Worm (Caenorhabditis elegans) whole organism, L2 larva: ENCODE measurements around the gene C42D4.13.

Source experiments
- ceh-82 ChIP-seq: fragments of 150-350 bp; optimal IDR thresholded peaks from 2 replicates; lab custom pipeline; 2014; ENCODE audit warnings: missing biosample characterization, missing genetic modification characterization
- lin-13 ChIP-seq: fragments of 150-350 bp; optimal IDR thresholded peaks from 2 replicates; lab custom pipeline; 2014; ENCODE audit warnings: missing biosample characterization, missing genetic modification reagents, missing genetic modification characterization
- nhr-237 ChIP-seq: fragments of 150-350 bp; optimal IDR thresholded peaks from 2 replicates; lab custom pipeline; 2014; ENCODE audit warnings: missing biosample characterization, missing genetic modification characterization
- nhr-77 ChIP-seq: fragments of 150-350 bp; optimal IDR thresholded peaks from 2 replicates; lab custom pipeline; 2014; ENCODE audit warnings: missing biosample characterization, missing genetic modification characterization

DNA sequence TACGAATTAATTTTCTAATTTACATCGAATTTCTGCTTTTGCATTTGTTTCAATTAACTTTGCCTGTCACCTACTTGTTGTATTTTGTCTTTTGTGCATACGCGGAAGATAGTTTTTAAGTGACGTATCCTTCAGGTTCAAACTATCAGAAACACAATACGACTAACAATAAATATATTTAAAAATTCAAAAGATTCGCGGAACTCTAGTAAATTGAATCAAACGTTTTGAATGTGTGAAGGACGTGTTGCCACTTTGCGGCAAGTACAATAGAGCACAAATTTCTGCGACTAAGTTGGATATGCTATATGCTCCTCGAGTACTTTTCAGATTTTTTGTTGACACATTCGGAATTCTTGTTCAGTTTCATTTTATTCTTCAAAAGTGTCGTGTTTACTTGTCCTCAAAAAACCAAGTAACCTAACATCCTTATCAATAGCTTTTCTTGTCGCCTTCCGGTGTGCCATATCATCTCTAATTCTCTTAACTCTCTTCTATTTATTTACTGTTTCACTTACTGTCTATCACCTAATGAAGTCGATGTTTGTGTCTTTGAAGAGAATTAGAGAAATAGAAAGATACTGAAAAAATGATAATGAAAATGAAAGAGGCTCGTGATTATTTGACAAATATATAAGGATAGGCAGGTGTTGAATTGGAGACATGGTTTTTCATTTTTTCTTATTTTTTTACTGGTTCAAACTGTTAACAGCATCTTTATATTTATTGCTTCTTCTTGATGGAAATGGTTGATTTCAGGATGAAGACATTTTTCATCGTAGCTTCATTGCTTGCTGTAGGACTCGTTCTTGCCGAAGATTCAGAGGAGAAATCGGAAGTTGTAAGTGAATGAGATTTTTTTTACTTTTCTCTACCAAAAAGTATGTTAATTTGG, 845 bp upstream of the C42D4.13 start, which contains the start of gene srlf-7:
- TF ChIP-seq ceh-82 (tag; lab: Kevin White, UChicago) (no peak), nhr-77 (tag; lab: Kevin White, UChicago) (no peak), nhr-237 (no peak), lin-13 (GFP tag; lab: Kevin White, UChicago) (no peak)
